Worm (Caenorhabditis elegans) whole organism, early embryonic: ENCODE results near the gene F44D12.10.

Experiments
- B0310.2 ChIP-seq: sonication (generic microtip); optimal IDR thresholded peaks from 2 replicates; lab custom pipeline; 2016; ENCODE audit warnings: mild to moderate bottlenecking, missing genetic modification characterization, missing compliant biosample characterization
- F13C5.2 ChIP-seq: sonication (generic microtip); optimal IDR thresholded peaks from 2 replicates; lab custom pipeline; 2017; ENCODE audit warnings: mild to moderate bottlenecking, missing genetic modification characterization, inconsistent platforms, missing compliant biosample characterization
- aly-1 ChIP-seq: sonication (generic microtip); optimal IDR thresholded peaks from 2 replicates; lab custom pipeline; 2016; ENCODE audit warnings: missing genetic modification characterization, missing compliant biosample characterization
- ama-1 ChIP-seq: fragments of 150-350 bp; optimal IDR thresholded peaks from 2 replicates; lab custom pipeline; 2014
- ceh-13 ChIP-seq: fragments of 200-800 bp; sonication (Bioruptor generic); optimal IDR thresholded peaks from 2 replicates; lab custom pipeline; 2018; ENCODE audit warnings: mild to moderate bottlenecking, missing genetic modification characterization, missing compliant biosample characterization
- ets-7 ChIP-seq: sonication (generic microtip); optimal IDR thresholded peaks from 2 replicates; lab custom pipeline; 2016; ENCODE audit warnings: missing genotype, missing genetic modification characterization, missing compliant biosample characterization
- hmbx-1 ChIP-seq: sonication (generic microtip); optimal IDR thresholded peaks from 2 replicates; lab custom pipeline; 2016; ENCODE audit warnings: mild to moderate bottlenecking, missing genetic modification characterization, missing compliant biosample characterization
- hmg-4 ChIP-seq: fragments of 200-800 bp; sonication (Bioruptor generic); optimal IDR thresholded peaks from 2 replicates; lab custom pipeline; 2018; ENCODE audit warnings: mild to moderate bottlenecking, missing genetic modification characterization, missing compliant biosample characterization
- pes-1 ChIP-seq: fragments of 200-800 bp; sonication (Bioruptor generic); IDR thresholded peaks from 2 replicates; pipeline ENCODE4 v1.3.6; 2022; ENCODE audit warnings: missing genetic modification reagents, missing genetic modification characterization, missing compliant biosample characterization
- sea-1 ChIP-seq: fragments of 200-800 bp; sonication (Bioruptor generic); conservative IDR thresholded peaks from 2 replicates; pipeline ENCODE4 v1.3.6; 2022; ENCODE audit warnings: missing genetic modification characterization, missing compliant biosample characterization
- tra-4 ChIP-seq: sonication (generic microtip); optimal IDR thresholded peaks from 2 replicates; lab custom pipeline; 2017; ENCODE audit warnings: missing genetic modification characterization, missing compliant biosample characterization

DNA sequence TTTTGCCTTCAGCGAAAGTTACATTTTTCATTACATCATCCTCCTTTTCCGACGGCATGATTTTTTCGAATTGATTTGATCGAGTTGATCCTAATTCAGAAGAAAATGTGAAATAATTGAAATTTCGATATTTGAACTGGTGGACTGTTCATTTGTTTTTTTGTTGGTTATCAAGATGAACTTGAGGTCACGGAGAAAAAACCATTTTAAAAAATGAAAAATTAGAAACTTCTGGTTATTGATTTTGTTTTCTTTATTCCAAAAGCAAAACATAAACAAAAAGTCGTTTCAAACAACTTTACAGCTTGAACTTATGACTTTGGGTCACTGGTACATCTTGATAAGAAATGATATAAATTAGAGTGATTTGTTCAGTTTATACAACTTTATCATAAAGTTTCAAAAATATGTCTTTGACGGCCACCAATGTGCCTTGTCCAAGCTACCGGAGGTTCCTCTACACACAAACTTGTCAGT lies 38.2 kb upstream of the F44D12.10 start, which contains the start of the genes ttbk-4 and W01B6.4:
- TF ChIP-seq F13C5.2 (tag; lab: Kevin White, UChicago) (no peak), B0310.2 (no peak), ama-1 (lab: Kevin White, UChicago) (no peak), tra-4 (tag; lab: Kevin White, UChicago) (no peak), sea-1 (GFP tag; lab: Robert Waterston, UW) (no peak), pes-1 (no peak), hmg-4 (GFP tag; lab: Kevin White, UChicago) (no peak), ets-7 (tag; lab: Kevin White, UChicago) (no peak), hmbx-1 (tag; lab: Kevin White, UChicago) (no peak), ceh-13 (GFP tag; lab: Kevin White, UChicago) (no peak), aly-1 (no peak)
